Fruit fly (Drosophila melanogaster) whole organism, embryonic: ENCODE data around the gene CG43060.

Experiments
- B-H1 ChIP-seq: fragments of 200-800 bp; sonication (Bioruptor generic); IDR thresholded peaks from 3 replicates; pipeline ENCODE4 v1.3.6; 2022; ENCODE audit warnings: missing biosample characterization, missing genetic modification characterization
- CG10462 ChIP-seq: fragments of 200-800 bp; sonication (Bioruptor generic); optimal IDR thresholded peaks from 2 replicates; lab custom pipeline; 2016; ENCODE audit warnings: missing biosample characterization, missing genetic modification characterization
- CG11093 ChIP-seq: fragments of 200-800 bp; sonication (Bioruptor generic); IDR thresholded peaks from 3 replicates; pipeline ENCODE4 v1.3.6; 2022; ENCODE audit warnings: missing biosample characterization, missing genetic modification characterization
- CG12659 ChIP-seq: fragments of 200-800 bp; sonication (Bioruptor generic); optimal IDR thresholded peaks from 3 replicates; lab custom pipeline; 2017; ENCODE audit warnings: mild to moderate bottlenecking, missing biosample characterization, missing genetic modification reagents, missing genetic modification characterization
- CG1529 ChIP-seq: fragments of 200-800 bp; sonication (Bioruptor generic); optimal IDR thresholded peaks from 3 replicates; lab custom pipeline; 2018; ENCODE audit warnings: missing biosample characterization, missing genetic modification characterization
- CG1602 ChIP-seq: fragments of 200-800 bp; sonication (Bioruptor generic); optimal IDR thresholded peaks from 3 replicates; lab custom pipeline; 2016; ENCODE audit warnings: missing biosample characterization, missing genetic modification characterization
- CG17912 ChIP-seq: fragments of 200-800 bp; sonication (Bioruptor generic); optimal IDR thresholded peaks from 2 replicates; lab custom pipeline; 2018; ENCODE audit warnings: missing biosample characterization, mild to moderate bottlenecking, missing genetic modification characterization
- CG3163 ChIP-seq: fragments of 200-800 bp; sonication (Bioruptor generic); optimal IDR thresholded peaks from 3 replicates; lab custom pipeline; 2016; ENCODE audit warnings: missing biosample characterization, missing genetic modification characterization
- CG6254 ChIP-seq: fragments of 200-800 bp; sonication (Bioruptor generic); optimal IDR thresholded peaks from 3 replicates; lab custom pipeline; 2017; ENCODE audit warnings: mild to moderate bottlenecking, missing biosample characterization, missing genetic modification reagents, missing genetic modification characterization
- CG7372 ChIP-seq: fragments of 200-800 bp; sonication (Bioruptor generic); IDR thresholded peaks from 2 replicates; pipeline ENCODE4 v1.3.6; 2022; ENCODE audit warnings: missing biosample characterization, missing genetic modification characterization
- CG8281 ChIP-seq: fragments of 200-800 bp; sonication (Bioruptor generic); optimal IDR thresholded peaks from 2 replicates; lab custom pipeline; 2018; ENCODE audit warnings: missing biosample characterization, mild to moderate bottlenecking, missing genetic modification characterization, moderate library complexity
- CG8359 ChIP-seq: fragments of 200-800 bp; sonication (Bioruptor generic); optimal IDR thresholded peaks from 2 replicates; lab custom pipeline; 2017; ENCODE audit warnings: missing biosample characterization, mild to moderate bottlenecking, missing genetic modification characterization, borderline replicate concordance
- Dip2 ChIP-seq: fragments of 200-800 bp; sonication (Bioruptor generic); IDR thresholded peaks from 2 replicates; pipeline ENCODE4 v1.3.6; 2022; ENCODE audit warnings: missing biosample characterization, missing genetic modification characterization
- Drgx ChIP-seq: fragments of 200-800 bp; sonication (Bioruptor generic); IDR thresholded peaks from 2 replicates; pipeline ENCODE4 v1.3.6; 2022; ENCODE audit warnings: missing biosample characterization, missing genetic modification characterization
- E2f2 ChIP-seq: fragments of 200-800 bp; sonication (Bioruptor generic); IDR thresholded peaks from 2 replicates; pipeline ENCODE4 v1.3.6; 2022; ENCODE audit warnings: missing biosample characterization, missing genetic modification characterization
- Ets97D ChIP-seq: fragments of 200-800 bp; sonication (Bioruptor generic); optimal IDR thresholded peaks from 3 replicates; lab custom pipeline; 2016; ENCODE audit warnings: missing biosample characterization, missing genetic modification characterization
- Hr51 ChIP-seq, 2 experiments: fragments of 200-800 bp; sonication (Bioruptor generic); optimal IDR thresholded peaks; 2 replicates in 1 of 2; 3 replicates in 1 of 2; lab custom pipeline; 2016 to 2018; ENCODE audit warnings: missing biosample characterization in 2 of 2, missing genetic modification characterization in 2 of 2, mild to moderate bottlenecking in 1 of 2, moderate library complexity in 1 of 2
- MTF-1 ChIP-seq: fragments of 200-800 bp; sonication (Bioruptor generic); optimal IDR thresholded peaks from 2 replicates; lab custom pipeline; 2018; ENCODE audit warnings: missing biosample characterization, mild to moderate bottlenecking, missing genetic modification characterization, borderline replicate concordance
- Mad ChIP-seq: fragments of 200-800 bp; sonication (Bioruptor generic); optimal IDR thresholded peaks from 2 replicates; lab custom pipeline; 2016; ENCODE audit warnings: missing biosample characterization, missing genetic modification characterization
- NC2α ChIP-seq: fragments of 200-800 bp; sonication (Bioruptor generic); optimal IDR thresholded peaks from 2 replicates; lab custom pipeline; 2016; ENCODE audit warnings: missing biosample characterization, missing genetic modification characterization
- TFAM ChIP-seq: fragments of 200-800 bp; sonication (Bioruptor generic); optimal IDR thresholded peaks from 2 replicates; lab custom pipeline; 2017; ENCODE audit warnings: missing biosample characterization, missing genetic modification characterization, inconsistent platforms
- Trl ChIP-seq, 3 experiments: fragments of >200 bp in 2 of 3; fragments of 200-800 bp in 1 of 3; sonication (Bioruptor generic) in 1 of 3; optimal IDR thresholded peaks; 2 replicates in 1 of 3; 3 replicates in 2 of 3; lab custom pipeline; 2016 to 2017; ENCODE audit warnings: missing biosample characterization in 1 of 3, missing genetic modification characterization in 1 of 3
- ac ChIP-seq: fragments of 200-800 bp; sonication (Bioruptor generic); optimal IDR thresholded peaks from 3 replicates; lab custom pipeline; 2017; ENCODE audit warnings: missing biosample characterization, mild to moderate bottlenecking, missing genetic modification characterization
- al ChIP-seq: fragments of 200-800 bp; sonication (Bioruptor generic); IDR thresholded peaks from 2 replicates; pipeline ENCODE4 v1.3.6; 2022; ENCODE audit warnings: missing biosample characterization, missing genetic modification characterization
- cg ChIP-seq: fragments of 200-800 bp; sonication (Bioruptor generic); optimal IDR thresholded peaks from 3 replicates; lab custom pipeline; 2019; ENCODE audit warnings: missing biosample characterization, mild to moderate bottlenecking, missing genetic modification characterization, moderate library complexity
- chinmo ChIP-seq: fragments of 200-800 bp; sonication (Bioruptor generic); IDR thresholded peaks from 4 replicates; pipeline ENCODE4 v1.3.6; 2022; ENCODE audit warnings: missing biosample characterization, missing genetic modification characterization; ENCODE audit not compliant: partially characterized antibody
- crp ChIP-seq, 2 experiments: fragments of 200-800 bp; sonication (Bioruptor generic); optimal IDR thresholded peaks; 2 replicates in 1 of 2; 3 replicates in 1 of 2; lab custom pipeline; 2017; ENCODE audit warnings: missing biosample characterization in 2 of 2, missing genetic modification characterization in 2 of 2, mild to moderate bottlenecking in 1 of 2, moderate library complexity in 1 of 2
- cwo ChIP-seq: fragments of 200-800 bp; sonication (Bioruptor generic); optimal IDR thresholded peaks from 3 replicates; lab custom pipeline; 2017; ENCODE audit warnings: missing biosample characterization, missing genetic modification characterization, mild to moderate bottlenecking, moderate library complexity, missing genetic modification reagents
- dysf ChIP-seq: fragments of 200-800 bp; sonication (Bioruptor generic); IDR thresholded peaks from 3 replicates; pipeline ENCODE4 v1.3.6; 2022; ENCODE audit warnings: missing biosample characterization, missing genetic modification characterization
- ewg ChIP-seq: fragments of 200-800 bp; sonication (Bioruptor generic); optimal IDR thresholded peaks from 3 replicates; lab custom pipeline; 2017; ENCODE audit warnings: mild to moderate bottlenecking, missing biosample characterization, missing genetic modification reagents, missing genetic modification characterization
- exex ChIP-seq: fragments of 200-800 bp; sonication (Bioruptor generic); optimal IDR thresholded peaks from 4 replicates; lab custom pipeline; 2018; ENCODE audit warnings: missing biosample characterization, mild to moderate bottlenecking, missing genetic modification characterization, moderate library complexity
- eyg ChIP-seq: fragments of 200-800 bp; sonication (Bioruptor generic); optimal IDR thresholded peaks from 3 replicates; lab custom pipeline; 2016; ENCODE audit warnings: missing biosample characterization, missing genetic modification characterization
- fd64A ChIP-seq: fragments of 200-800 bp; sonication (Bioruptor generic); optimal IDR thresholded peaks from 3 replicates; lab custom pipeline; 2018; ENCODE audit warnings: missing biosample characterization, mild to moderate bottlenecking, missing genetic modification characterization
- gem ChIP-seq: fragments of 200-800 bp; sonication (Bioruptor generic); optimal IDR thresholded peaks from 2 replicates; lab custom pipeline; 2019; ENCODE audit warnings: missing biosample characterization, mild to moderate bottlenecking, missing genetic modification characterization, moderate library complexity
- ken ChIP-seq: fragments of 200-800 bp; sonication (Bioruptor generic); IDR thresholded peaks from 3 replicates; pipeline ENCODE4 v1.3.6; 2022; ENCODE audit warnings: missing biosample characterization, missing genetic modification characterization
- mirr ChIP-seq: fragments of 200-800 bp; sonication (Bioruptor generic); optimal IDR thresholded peaks from 3 replicates; lab custom pipeline; 2018; ENCODE audit warnings: missing biosample characterization, mild to moderate bottlenecking, missing genetic modification characterization
- pan ChIP-seq, 4 experiments: fragments of >200 bp in 3 of 4; fragments of 200-800 bp in 1 of 4; sonication (Bioruptor generic) in 1 of 4; optimal IDR thresholded peaks in 3 of 4; IDR thresholded peaks in 1 of 4; 2 replicates each; pipeline versions ENCODE4 v1.3.6 to Lab custom; 2017 to 2022; ENCODE audit warnings: missing biosample characterization in 2 of 4, missing genetic modification characterization in 2 of 4, mixed read lengths in 1 of 4
- sens ChIP-seq: fragments of 200-800 bp; sonication (Bioruptor generic); peaks from one replicate; lab custom pipeline; 2016; ENCODE audit warnings: missing biosample characterization, missing genetic modification characterization
- sug ChIP-seq: fragments of 200-800 bp; optimal IDR thresholded peaks from 2 replicates; lab custom pipeline; 2019; ENCODE audit warnings: missing biosample characterization, mild to moderate bottlenecking, missing genetic modification characterization, moderate library complexity
- tin ChIP-seq: fragments of 200-800 bp; sonication (Bioruptor generic); optimal IDR thresholded peaks from 3 replicates; lab custom pipeline; 2016; ENCODE audit warnings: missing biosample characterization, missing genetic modification characterization
- usp ChIP-seq: fragments of >200 bp; optimal IDR thresholded peaks from 2 replicates; lab custom pipeline; 2017; ENCODE audit warnings: missing biosample characterization, missing genetic modification characterization
- zen2 ChIP-seq: fragments of 200-800 bp; sonication (Bioruptor generic); IDR thresholded peaks from 3 replicates; pipeline ENCODE4 v1.3.6; 2022; ENCODE audit warnings: missing biosample characterization, missing genetic modification characterization; ENCODE audit not compliant: partially characterized antibody

The CG43060 gene

dm6 chr3R:8040843-8041242 is at the start of gene CG43060:
Gene CG43060, plus strand, starts transcription at chr3R:8041224.
- TF ChIP-seq fd64A (GFP tag; lab: Kevin White, UChicago) (no peak), eyg (GFP tag; lab: Kevin White, UChicago) (no peak), CG8281 (tag; lab: Kevin White, UChicago) (no peak), Mad (GFP tag; lab: Kevin White, UChicago) (no peak), al (GFP tag; lab: Robert Waterston, UW) (no peak), usp (no peak), Dip2 (no peak), CG1602 (GFP tag; lab: Kevin White, UChicago) (no peak), tin (GFP tag; lab: Kevin White, UChicago) (no peak), dysf (GFP tag; lab: Robert Waterston, UW) (no peak), TFAM (GFP tag; lab: Kevin White, UChicago) (no peak), Ets97D (GFP tag; lab: Kevin White, UChicago) (no peak), NC2α (no peak)
- TF ChIP-seq, all 482 proteins: peak for 0

DNA sequence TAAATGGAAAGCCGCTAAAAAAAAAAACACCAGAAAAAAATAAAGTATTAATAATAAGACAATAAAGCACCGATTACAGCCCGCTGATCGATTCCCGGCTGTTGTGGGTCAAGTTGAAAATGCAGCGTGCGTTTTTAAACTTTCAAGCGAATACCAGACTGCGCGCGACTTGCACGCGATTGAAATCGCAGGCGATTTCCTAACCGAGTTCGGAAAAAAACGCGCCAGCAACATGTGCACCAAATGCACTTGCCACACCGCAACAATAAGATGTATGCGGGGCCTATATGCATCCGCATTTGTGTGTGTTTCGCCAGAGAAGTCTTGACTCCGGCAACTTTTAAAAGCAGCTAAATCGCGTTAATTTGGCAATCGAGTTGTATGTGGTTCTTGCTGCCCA is 49.6 kb upstream of the CG43060 start:
- 0 out of 3 replicates have a peak, but pooled peaks have one; percentile 47 for TF ChIP-seq ken
- peak; percentile 99 for TF ChIP-seq CG8359 (GFP tag; lab: Kevin White, UChicago)
- no peak for TF ChIP-seq CG12659 (GFP tag; lab: Kevin White, UChicago)
- TF ChIP-seq CG1529 (GFP tag; lab: Kevin White, UChicago) = no peak

DNA sequence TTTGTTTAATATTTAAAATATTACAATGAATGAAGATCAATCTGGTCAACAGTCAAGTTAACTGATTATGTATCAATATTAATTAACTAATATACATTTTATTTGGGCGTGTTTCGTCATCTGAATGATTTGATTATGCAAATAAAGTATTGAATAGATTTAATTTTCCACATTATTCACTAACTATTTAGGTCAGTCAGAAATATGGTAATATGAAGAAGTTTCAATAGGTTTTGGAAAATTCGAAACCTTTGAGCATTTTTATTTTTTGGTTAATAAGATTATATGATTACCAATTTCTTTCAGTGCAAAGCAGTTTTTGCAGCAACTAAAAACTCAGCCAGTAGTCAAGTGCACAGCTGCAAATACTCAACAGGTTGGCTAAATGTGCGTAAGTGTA is 48.9 kb upstream of the CG43060 start:
- TF ChIP-seq gem (tag; lab: Kevin White, UChicago) (peak; percentile 16), ac (GFP tag; lab: Kevin White, UChicago) (no peak), Hr51 (GFP tag; optimal IDR thresholded peaks at IDR 0.05; lab: Kevin White, UChicago) (peak in 1 of 2 experiments; percentile 13)
- TF ChIP-seq, all 482 proteins: peak for 2

dm6 chr3R:7993506-7993905 is 47.5 kb upstream of the CG43060 start:
- TF ChIP-seq CG11093 = no peak
- TF ChIP-seq MTF-1 (GFP tag; lab: Kevin White, UChicago) = no peak
- peak; percentile 25 for TF ChIP-seq exex (tag; lab: Kevin White, UChicago)
- peak; percentile 85; the same call in 1 of the 4 replicates for TF ChIP-seq chinmo (GFP tag; lab: Robert Waterston, UW)
- TF ChIP-seq mirr (GFP tag; lab: Kevin White, UChicago) = peak; percentile 18
- TF ChIP-seq pan (optimal IDR thresholded peaks at IDR 0.05; lab: Kevin White, UChicago) = no peak
- TF ChIP-seq pan (GFP tag; optimal IDR thresholded peaks at IDR 0.05 in 1 of 2, IDR thresholded peaks at IDR 0.05 in 1 of 2) = no peak
- TF ChIP-seq zen2 = peak; percentile 10; the same call in 1 of the 3 replicates
- peak; percentile 15 to 70 for TF ChIP-seq Trl (optimal IDR thresholded peaks at IDR 0.05; lab: Kevin White, UChicago)
- no peak for TF ChIP-seq Trl (GFP tag; optimal IDR thresholded peaks at IDR 0.05; lab: Kevin White, UChicago)
- peak; percentile 68 for TF ChIP-seq sens (GFP tag; lab: Kevin White, UChicago)
- no peak for TF ChIP-seq ewg
- no peak for TF ChIP-seq CG10462 (GFP tag; lab: Kevin White, UChicago)
- peak; percentile 80 for TF ChIP-seq CG3163
- no peak for TF ChIP-seq CG17912 (GFP tag; lab: Kevin White, UChicago)
- TF ChIP-seq cg (GFP tag; lab: Kevin White, UChicago) = peak; percentile 75
- peak; percentile 46 for TF ChIP-seq cwo
- TF ChIP-seq sug = peak; percentile 27
- TF ChIP-seq E2f2 (GFP tag; lab: Robert Waterston, UW) = no peak
- no peak for TF ChIP-seq CG6254 (GFP tag; lab: Kevin White, UChicago)
- TF ChIP-seq Drgx = 0 out of 2 replicates have a peak, but pooled peaks have one; percentile 9
- TF ChIP-seq crp (GFP tag; optimal IDR thresholded peaks at IDR 0.05; lab: Kevin White, UChicago) = peak in 1 of 2 experiments; percentile 39
- no peak for TF ChIP-seq B-H1 (GFP tag; lab: Robert Waterston, UW)
- TF ChIP-seq CG7372 = 0 out of 2 replicates have a peak, but pooled peaks have one; percentile 37
